Worm (Caenorhabditis elegans) whole organism, early embryonic: ENCODE results near the gene rsks-1.

Experiments used
- B0310.2 ChIP-seq: sonication (generic microtip); optimal IDR thresholded peaks from 2 replicates; lab custom pipeline; 2016; ENCODE audit warnings: mild to moderate bottlenecking, missing genetic modification characterization, missing compliant biosample characterization
- F13C5.2 ChIP-seq: sonication (generic microtip); optimal IDR thresholded peaks from 2 replicates; lab custom pipeline; 2017; ENCODE audit warnings: mild to moderate bottlenecking, missing genetic modification characterization, inconsistent platforms, missing compliant biosample characterization
- aly-1 ChIP-seq: sonication (generic microtip); optimal IDR thresholded peaks from 2 replicates; lab custom pipeline; 2016; ENCODE audit warnings: missing genetic modification characterization, missing compliant biosample characterization
- ama-1 ChIP-seq: fragments of 150-350 bp; optimal IDR thresholded peaks from 2 replicates; lab custom pipeline; 2014
- ceh-13 ChIP-seq: fragments of 200-800 bp; sonication (Bioruptor generic); optimal IDR thresholded peaks from 2 replicates; lab custom pipeline; 2018; ENCODE audit warnings: mild to moderate bottlenecking, missing genetic modification characterization, missing compliant biosample characterization
- ceh-36 ChIP-seq: sonication (generic microtip); optimal IDR thresholded peaks from 2 replicates; lab custom pipeline; 2016; ENCODE audit warnings: missing genetic modification characterization, inconsistent platforms, missing compliant biosample characterization
- ets-7 ChIP-seq: sonication (generic microtip); optimal IDR thresholded peaks from 2 replicates; lab custom pipeline; 2016; ENCODE audit warnings: missing genotype, missing genetic modification characterization, missing compliant biosample characterization
- flt-1 ChIP-seq: fragments of 200-800 bp; sonication (Bioruptor generic); IDR thresholded peaks from 2 replicates; pipeline ENCODE4 v1.3.6; 2022; ENCODE audit warnings: missing genetic modification characterization, missing compliant biosample characterization
- hmbx-1 ChIP-seq: sonication (generic microtip); optimal IDR thresholded peaks from 2 replicates; lab custom pipeline; 2016; ENCODE audit warnings: mild to moderate bottlenecking, missing genetic modification characterization, missing compliant biosample characterization
- hmg-4 ChIP-seq: fragments of 200-800 bp; sonication (Bioruptor generic); optimal IDR thresholded peaks from 2 replicates; lab custom pipeline; 2018; ENCODE audit warnings: mild to moderate bottlenecking, missing genetic modification characterization, missing compliant biosample characterization
- hnd-1 ChIP-seq: sonication (generic microtip); optimal IDR thresholded peaks from 2 replicates; lab custom pipeline; 2016; ENCODE audit warnings: missing genetic modification characterization, missing compliant biosample characterization
- pes-1 ChIP-seq: fragments of 200-800 bp; sonication (Bioruptor generic); IDR thresholded peaks from 2 replicates; pipeline ENCODE4 v1.3.6; 2022; ENCODE audit warnings: missing genetic modification reagents, missing genetic modification characterization, missing compliant biosample characterization
- scrt-1 ChIP-seq: fragments of 200-800 bp; sonication (Bioruptor generic); IDR thresholded peaks from 2 replicates; pipeline ENCODE4 v1.3.6; 2022; ENCODE audit warnings: missing genetic modification characterization, missing compliant biosample characterization
- sea-1 ChIP-seq: fragments of 200-800 bp; sonication (Bioruptor generic); conservative IDR thresholded peaks from 2 replicates; pipeline ENCODE4 v1.3.6; 2022; ENCODE audit warnings: missing genetic modification characterization, missing compliant biosample characterization
- tbx-11 ChIP-seq: fragments of 200-800 bp; sonication (Bioruptor generic); IDR thresholded peaks from 2 replicates; pipeline ENCODE4 v1.3.6; 2022; ENCODE audit warnings: missing genetic modification characterization, missing compliant biosample characterization
- tbx-37 ChIP-seq: fragments of 200-800 bp; sonication (Bioruptor generic); conservative IDR thresholded peaks from 2 replicates; pipeline ENCODE4 v1.3.6; 2022; ENCODE audit warnings: missing genetic modification reagents, missing genetic modification characterization, missing compliant biosample characterization
- tra-4 ChIP-seq: sonication (generic microtip); optimal IDR thresholded peaks from 2 replicates; lab custom pipeline; 2017; ENCODE audit warnings: missing genetic modification characterization, missing compliant biosample characterization

The rsks-1 gene

DNA sequence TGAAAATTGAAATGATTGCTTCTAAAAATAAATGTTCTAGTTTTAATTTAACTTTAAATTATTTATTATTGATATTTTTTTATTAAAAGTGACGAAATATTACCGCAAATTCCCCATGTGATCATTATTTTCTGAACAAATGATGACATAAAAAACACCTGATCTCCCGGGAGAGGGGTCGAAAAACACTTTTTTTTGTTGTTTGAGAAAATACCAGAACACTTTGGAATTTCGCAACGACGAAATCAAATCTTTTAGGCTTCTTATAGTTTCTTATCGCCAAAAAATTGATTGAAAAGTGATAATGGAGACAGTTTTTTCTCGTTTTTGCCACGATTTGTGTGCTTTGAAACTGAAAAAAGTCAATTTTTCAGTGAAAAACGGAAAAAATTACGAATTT is 582 bp upstream of the rsks-1 start:
- TF ChIP-seq hmg-4 (GFP tag; lab: Kevin White, UChicago), result no peak
- no peak for TF ChIP-seq scrt-1
- TF ChIP-seq ceh-13 (GFP tag; lab: Kevin White, UChicago), result no peak
- TF ChIP-seq tbx-11 (GFP tag; lab: Robert Waterston, UW), result no peak
- TF ChIP-seq tbx-37 (GFP tag; lab: Robert Waterston, UW), result no peak
- no peak for TF ChIP-seq tra-4
- no peak for TF ChIP-seq hmbx-1 (tag; lab: Kevin White, UChicago)
- no peak for TF ChIP-seq B0310.2
- no peak for TF ChIP-seq aly-1
- TF ChIP-seq sea-1 (GFP tag; lab: Robert Waterston, UW), result no peak
- TF ChIP-seq ets-7 (tag; lab: Kevin White, UChicago), result no peak
- no peak for TF ChIP-seq ceh-36 (tag; lab: Kevin White, UChicago)
- TF ChIP-seq hnd-1 (tag; lab: Kevin White, UChicago), result no peak
- TF ChIP-seq flt-1 (GFP tag; lab: Robert Waterston, UW), result no peak
- no peak for TF ChIP-seq F13C5.2 (tag; lab: Kevin White, UChicago)
- no peak for TF ChIP-seq ama-1

ce11 chrIII:11246588-11246987 is 1.7 kb downstream of the rsks-1 start:
- TF ChIP-seq hmbx-1 (tag; lab: Kevin White, UChicago) (no peak), ceh-36 (tag; lab: Kevin White, UChicago) (no peak), B0310.2 (no peak), ets-7 (tag; lab: Kevin White, UChicago) (no peak), F13C5.2 (tag; lab: Kevin White, UChicago) (no peak), tbx-37 (GFP tag; lab: Robert Waterston, UW) (no peak), tbx-11 (GFP tag; lab: Robert Waterston, UW) (no peak), hmg-4 (GFP tag; lab: Kevin White, UChicago) (no peak), pes-1 (GFP tag; lab: Robert Waterston, UW) (no peak), scrt-1 (no peak)

ce11 chrIII:11248897-11249296 is 4.0 kb downstream of the rsks-1 start:
- TF ChIP-seq tbx-37 (GFP tag; lab: Robert Waterston, UW) (no peak), ama-1 (no peak)

- TF ChIP-seq tbx-37 (GFP tag; lab: Robert Waterston, UW) (no peak), ceh-36 (tag; lab: Kevin White, UChicago) (no peak), tbx-11 (GFP tag; lab: Robert Waterston, UW) (no peak), aly-1 (no peak), sea-1 (GFP tag; lab: Robert Waterston, UW) (no peak), B0310.2 (no peak), F13C5.2 (tag; lab: Kevin White, UChicago) (no peak), hnd-1 (tag; lab: Kevin White, UChicago) (no peak), tra-4 (no peak), ceh-13 (GFP tag; lab: Kevin White, UChicago) (no peak), hmbx-1 (tag; lab: Kevin White, UChicago) (no peak), ets-7 (tag; lab: Kevin White, UChicago) (no peak), scrt-1 (no peak), flt-1 (GFP tag; lab: Robert Waterston, UW) (no peak), hmg-4 (GFP tag; lab: Kevin White, UChicago) (no peak)
Measured at ce11 chrIII:11251718-11252441, 7.0 kb downstream of the rsks-1 start, which contains the start of gene Y47D3A.32. Gene Y47D3A.32, plus strand, starts transcription at chrIII:11252391.

DNA sequence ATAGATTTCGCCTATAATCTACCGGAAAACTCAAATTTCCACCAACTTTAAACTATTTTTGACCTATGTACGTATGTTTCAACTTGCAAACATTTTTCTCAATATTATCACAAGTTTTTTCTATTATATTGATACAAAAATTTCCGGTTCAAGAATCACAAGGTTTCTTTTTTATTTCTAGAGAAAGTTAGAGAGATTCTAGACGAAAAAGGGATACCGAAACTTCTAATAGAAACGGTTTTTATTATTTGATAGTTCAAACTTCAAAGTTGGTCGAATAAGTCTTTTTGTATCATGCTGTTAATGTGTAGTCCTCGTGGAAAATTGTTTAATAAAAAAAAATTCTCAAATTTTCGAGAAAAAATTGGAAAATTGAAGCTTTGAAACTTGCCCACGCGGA is 10.2 kb downstream of the rsks-1 start:
- TF ChIP-seq B0310.2 (no peak), ama-1 (no peak), flt-1 (GFP tag; lab: Robert Waterston, UW) (no peak), ceh-13 (GFP tag; lab: Kevin White, UChicago) (no peak), tbx-11 (GFP tag; lab: Robert Waterston, UW) (no peak), F13C5.2 (tag; lab: Kevin White, UChicago) (no peak), ceh-36 (tag; lab: Kevin White, UChicago) (no peak), tbx-37 (GFP tag; lab: Robert Waterston, UW) (no peak), hmbx-1 (tag; lab: Kevin White, UChicago) (no peak), scrt-1 (no peak), sea-1 (GFP tag; lab: Robert Waterston, UW) (no peak), tra-4 (no peak), ets-7 (tag; lab: Kevin White, UChicago) (no peak), pes-1 (GFP tag; lab: Robert Waterston, UW) (no peak), hmg-4 (GFP tag; lab: Kevin White, UChicago) (no peak), hnd-1 (tag; lab: Kevin White, UChicago) (no peak)

DNA sequence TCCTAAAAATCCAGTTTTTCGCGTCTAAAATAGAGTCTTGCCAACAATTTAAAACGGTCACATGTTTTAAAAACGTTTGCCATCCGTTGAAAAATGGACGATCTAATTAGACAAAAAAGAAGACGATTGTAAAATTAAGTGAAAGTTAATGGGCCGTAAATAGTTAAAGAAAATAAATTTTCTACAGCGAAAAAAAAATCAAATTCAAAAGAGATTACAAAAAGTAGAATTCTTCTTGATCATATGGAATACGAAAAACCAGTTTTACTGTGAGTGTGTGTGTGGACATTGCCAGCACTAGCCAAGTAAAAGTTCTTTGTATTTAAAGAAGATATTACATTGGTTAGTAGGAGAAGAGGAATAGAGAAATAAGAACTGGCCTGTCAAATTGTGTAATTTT is 17.2 kb downstream of the rsks-1 start:
- TF ChIP-seq tra-4 (no peak), tbx-37 (GFP tag; lab: Robert Waterston, UW) (no peak), sea-1 (GFP tag; lab: Robert Waterston, UW) (no peak), hmg-4 (GFP tag; lab: Kevin White, UChicago) (no peak), hnd-1 (tag; lab: Kevin White, UChicago) (no peak)

- TF ChIP-seq tra-4 (no peak), ceh-36 (tag; lab: Kevin White, UChicago) (no peak), B0310.2 (no peak), hnd-1 (tag; lab: Kevin White, UChicago) (no peak), pes-1 (GFP tag; lab: Robert Waterston, UW) (no peak), flt-1 (GFP tag; lab: Robert Waterston, UW) (no peak), hmg-4 (GFP tag; lab: Kevin White, UChicago) (no peak), scrt-1 (no peak), F13C5.2 (tag; lab: Kevin White, UChicago) (no peak), sea-1 (GFP tag; lab: Robert Waterston, UW) (no peak), aly-1 (no peak), ets-7 (tag; lab: Kevin White, UChicago) (no peak), tbx-11 (GFP tag; lab: Robert Waterston, UW) (no peak), ceh-13 (GFP tag; lab: Kevin White, UChicago) (no peak), hmbx-1 (tag; lab: Kevin White, UChicago) (no peak), ama-1 (no peak), tbx-37 (GFP tag; lab: Robert Waterston, UW) (no peak)
Measured at ce11 chrIII:11267372-11267771, 22.5 kb downstream of the rsks-1 start.
